Fruit fly (Drosophila melanogaster) whole organism, embryonic: ENCODE data around the gene Glys.

ENCODE experiments used
- B-H1 ChIP-seq: fragments of 200-800 bp; sonication (Bioruptor generic); IDR thresholded peaks from 3 replicates; pipeline ENCODE4 v1.3.6; 2022; ENCODE audit warnings: missing biosample characterization, missing genetic modification characterization
- CG10543 ChIP-seq: fragments of 200-800 bp; sonication (Bioruptor generic); optimal IDR thresholded peaks from 3 replicates; lab custom pipeline; 2017; ENCODE audit warnings: missing biosample characterization, mild to moderate bottlenecking, missing genetic modification characterization, moderate library complexity
- CG1529 ChIP-seq: fragments of 200-800 bp; sonication (Bioruptor generic); optimal IDR thresholded peaks from 3 replicates; lab custom pipeline; 2018; ENCODE audit warnings: missing biosample characterization, missing genetic modification characterization
- CG17359 ChIP-seq: fragments of 200-800 bp; sonication (Bioruptor generic); optimal IDR thresholded peaks from 3 replicates; lab custom pipeline; 2018; ENCODE audit warnings: missing biosample characterization, mild to moderate bottlenecking, missing genetic modification characterization, moderate library complexity
- CG18619 ChIP-seq: fragments of 200-800 bp; sonication (Bioruptor generic); optimal IDR thresholded peaks from 3 replicates; lab custom pipeline; 2017; ENCODE audit warnings: missing biosample characterization, mild to moderate bottlenecking, missing genetic modification characterization
- CG3726 ChIP-seq: fragments of 200-800 bp; sonication (Bioruptor generic); IDR thresholded peaks from 3 replicates; pipeline ENCODE4, ENCODE4 v1.3.6; 2022; ENCODE audit warnings: missing biosample characterization, missing genetic modification characterization
- CG43689 ChIP-seq: fragments of 200-800 bp; sonication (Bioruptor generic); IDR thresholded peaks from 2 replicates; pipeline ENCODE4 v1.3.6; 2022; ENCODE audit warnings: missing biosample characterization, missing genetic modification characterization
- CG4730 ChIP-seq: fragments of 200-800 bp; sonication (Bioruptor generic); IDR thresholded peaks from 2 replicates; pipeline ENCODE4 v1.3.6; 2022; ENCODE audit warnings: missing biosample characterization, missing genetic modification characterization
- CG6654 ChIP-seq: fragments of 200-800 bp; sonication (Bioruptor generic); optimal IDR thresholded peaks from 2 replicates; lab custom pipeline; 2017; ENCODE audit warnings: missing biosample characterization, mild to moderate bottlenecking, missing genetic modification characterization
- CG6813 ChIP-seq: fragments of 200-800 bp; sonication (Bioruptor generic); optimal IDR thresholded peaks from 2 replicates; lab custom pipeline; 2017; ENCODE audit warnings: missing biosample characterization, missing genetic modification characterization, mild to moderate bottlenecking, moderate library complexity, missing genetic modification reagents
- CG7357 ChIP-seq: fragments of 200-800 bp; sonication (Bioruptor generic); IDR thresholded peaks from 3 replicates; pipeline ENCODE4 v1.3.6; 2022; ENCODE audit warnings: missing biosample characterization, missing genetic modification characterization
- CG7928 ChIP-seq: fragments of 200-800 bp; sonication (Bioruptor generic); optimal IDR thresholded peaks from 2 replicates; lab custom pipeline; 2017; ENCODE audit warnings: missing biosample characterization, mild to moderate bottlenecking, missing genetic modification characterization
- CG9437 ChIP-seq: fragments of 200-800 bp; sonication (Bioruptor generic); optimal IDR thresholded peaks from 2 replicates; lab custom pipeline; 2018; ENCODE audit warnings: missing biosample characterization, mild to moderate bottlenecking, missing genetic modification characterization
- CG9797 ChIP-seq: fragments of 200-800 bp; sonication (Bioruptor generic); optimal IDR thresholded peaks from 3 replicates; lab custom pipeline; 2018; ENCODE audit warnings: missing biosample characterization, mild to moderate bottlenecking, missing genetic modification characterization
- CHES-1-like ChIP-seq: fragments of 200-800 bp; sonication (Bioruptor generic); optimal IDR thresholded peaks from 2 replicates; lab custom pipeline; 2016; ENCODE audit warnings: missing biosample characterization, missing genetic modification characterization
- Dref ChIP-seq: fragments of 200-800 bp; sonication (Bioruptor generic); IDR thresholded peaks from 2 replicates; pipeline ENCODE4 v1.3.6; 2022; ENCODE audit warnings: missing biosample characterization, missing genetic modification characterization
- ERR ChIP-seq: fragments of 200-800 bp; sonication (Bioruptor generic); optimal IDR thresholded peaks from 2 replicates; lab custom pipeline; 2016; ENCODE audit warnings: missing biosample characterization, missing genetic modification characterization
- H2.0 ChIP-seq: fragments of 200-800 bp; sonication (Bioruptor generic); IDR thresholded peaks from 2 replicates; pipeline ENCODE4 v1.3.6; 2022; ENCODE audit warnings: missing biosample characterization, missing genetic modification characterization
- HLH4C ChIP-seq: fragments of 200-800 bp; sonication (Bioruptor generic); IDR thresholded peaks from 3 replicates; pipeline ENCODE4 v1.3.6; 2022; ENCODE audit warnings: missing biosample characterization, missing genetic modification characterization; ENCODE audit not compliant: partially characterized antibody
- Hmr ChIP-seq: fragments of 200-800 bp; sonication (Bioruptor generic); optimal IDR thresholded peaks from 3 replicates; lab custom pipeline; 2017; ENCODE audit warnings: mild to moderate bottlenecking, missing biosample characterization, missing genetic modification reagents, missing genetic modification characterization
- Med ChIP-seq: fragments of 200-800 bp; sonication (Bioruptor generic); peaks from one replicate; lab custom pipeline; 2016; ENCODE audit warnings: missing biosample characterization, missing genetic modification characterization, mild to moderate bottlenecking, inconsistent platforms, moderate library complexity
- Myb ChIP-seq: fragments of 200-800 bp; sonication (Bioruptor generic); optimal IDR thresholded peaks from 2 replicates; lab custom pipeline; 2016; ENCODE audit warnings: missing biosample characterization, missing genetic modification characterization
- Ptx1 ChIP-seq: fragments of 200-800 bp; sonication (Bioruptor generic); IDR thresholded peaks from 2 replicates; pipeline ENCODE4 v1.3.6; 2022; ENCODE audit warnings: missing biosample characterization, missing genetic modification characterization
- Stat92E ChIP-seq, 3 experiments: fragments of >200 bp in 2 of 3; fragments of 200-800 bp in 1 of 3; sonication (Bioruptor generic) in 1 of 3; optimal IDR thresholded peaks; 2 replicates each; lab custom pipeline; 2017 to 2019; ENCODE audit warnings: missing biosample characterization in 3 of 3, missing genetic modification characterization in 3 of 3, mild to moderate bottlenecking in 1 of 3, moderate library complexity in 1 of 3
- Trl ChIP-seq, 3 experiments: fragments of >200 bp in 2 of 3; fragments of 200-800 bp in 1 of 3; sonication (Bioruptor generic) in 1 of 3; optimal IDR thresholded peaks; 2 replicates in 1 of 3; 3 replicates in 2 of 3; lab custom pipeline; 2016 to 2017; ENCODE audit warnings: missing biosample characterization in 1 of 3, missing genetic modification characterization in 1 of 3
- ato ChIP-seq: fragments of 200-800 bp; sonication (Bioruptor generic); IDR thresholded peaks from 2 replicates; pipeline ENCODE4 v1.3.6; 2022; ENCODE audit warnings: missing biosample characterization, missing genetic modification characterization; ENCODE audit not compliant: partially characterized antibody
- bbx ChIP-seq: fragments of 200-800 bp; sonication (Bioruptor generic); IDR thresholded peaks from 2 replicates; pipeline ENCODE4 v1.3.6; 2022; ENCODE audit warnings: missing biosample characterization, missing genetic modification characterization; ENCODE audit not compliant: partially characterized antibody
- bowl ChIP-seq: fragments of 200-800 bp; sonication (Bioruptor generic); IDR thresholded peaks from 2 replicates; pipeline ENCODE4 v1.3.6; 2022; ENCODE audit warnings: missing biosample characterization, missing genetic modification characterization
- chinmo ChIP-seq: fragments of 200-800 bp; sonication (Bioruptor generic); IDR thresholded peaks from 4 replicates; pipeline ENCODE4 v1.3.6; 2022; ENCODE audit warnings: missing biosample characterization, missing genetic modification characterization; ENCODE audit not compliant: partially characterized antibody
- ci ChIP-seq: fragments of 200-800 bp; sonication (Bioruptor generic); IDR thresholded peaks from 3 replicates; pipeline ENCODE4 v1.3.6; 2022; ENCODE audit warnings: missing biosample characterization, missing genetic modification characterization
- corto ChIP-seq: fragments of 200-800 bp; sonication (Bioruptor generic); optimal IDR thresholded peaks from 2 replicates; lab custom pipeline; 2016; ENCODE audit warnings: missing biosample characterization, mild to moderate bottlenecking, missing genetic modification characterization, moderate library complexity
- ftz-f1 ChIP-seq: fragments of 200-800 bp; sonication (Bioruptor generic); optimal IDR thresholded peaks from 2 replicates; lab custom pipeline; 2016; ENCODE audit warnings: missing biosample characterization, missing genetic modification characterization
- klu ChIP-seq: fragments of 200-800 bp; sonication (Bioruptor generic); IDR thresholded peaks from 2 replicates; pipeline ENCODE4 v1.3.6; 2022; ENCODE audit warnings: missing biosample characterization, missing genetic modification characterization
- kni ChIP-seq: fragments of 200-800 bp; sonication (Bioruptor generic); optimal IDR thresholded peaks from 3 replicates; lab custom pipeline; 2017; ENCODE audit warnings: mild to moderate bottlenecking, missing biosample characterization, missing genetic modification reagents, missing genetic modification characterization
- knrl ChIP-seq: fragments of 200-800 bp; sonication (Bioruptor generic); IDR thresholded peaks from 3 replicates; pipeline ENCODE4 v1.3.6; 2022; ENCODE audit warnings: missing biosample characterization, missing genetic modification characterization; ENCODE audit not compliant: partially characterized antibody
- lilli ChIP-seq: fragments of 200-800 bp; sonication (Bioruptor generic); optimal IDR thresholded peaks from 3 replicates; lab custom pipeline; 2016; ENCODE audit warnings: missing biosample characterization, missing genetic modification characterization
- mirr ChIP-seq: fragments of 200-800 bp; sonication (Bioruptor generic); optimal IDR thresholded peaks from 3 replicates; lab custom pipeline; 2018; ENCODE audit warnings: missing biosample characterization, mild to moderate bottlenecking, missing genetic modification characterization
- pan ChIP-seq, 4 experiments: fragments of >200 bp in 3 of 4; fragments of 200-800 bp in 1 of 4; sonication (Bioruptor generic) in 1 of 4; optimal IDR thresholded peaks in 3 of 4; IDR thresholded peaks in 1 of 4; 2 replicates each; pipeline versions ENCODE4 v1.3.6 to Lab custom; 2017 to 2022; ENCODE audit warnings: missing biosample characterization in 2 of 4, missing genetic modification characterization in 2 of 4, mixed read lengths in 1 of 4
- phol ChIP-seq: fragments of 200-800 bp; sonication (Bioruptor generic); optimal IDR thresholded peaks from 3 replicates; lab custom pipeline; 2018; ENCODE audit warnings: missing biosample characterization, mild to moderate bottlenecking, missing genetic modification characterization, moderate library complexity
- row ChIP-seq: fragments of 200-800 bp; sonication (Bioruptor generic); IDR thresholded peaks from 3 replicates; pipeline ENCODE4 v1.3.6; 2022; ENCODE audit warnings: missing biosample characterization, missing genetic modification characterization
- sima ChIP-seq: fragments of 200-800 bp; sonication (Bioruptor generic); optimal IDR thresholded peaks from 2 replicates; lab custom pipeline; 2016; ENCODE audit warnings: missing biosample characterization, missing genetic modification characterization
- so ChIP-seq: fragments of 200-800 bp; sonication (Bioruptor generic); IDR thresholded peaks from 3 replicates; pipeline ENCODE4 v1.3.6; 2022; ENCODE audit warnings: missing biosample characterization, missing genetic modification characterization
- sob ChIP-seq: fragments of 200-800 bp; sonication (Bioruptor generic); IDR thresholded peaks from 2 replicates; pipeline ENCODE4 v1.3.6; 2022; ENCODE audit warnings: missing biosample characterization, missing genetic modification characterization
- stc ChIP-seq: fragments of 200-800 bp; sonication (Bioruptor generic); IDR thresholded peaks from 2 replicates; pipeline ENCODE4 v1.3.6; 2022; ENCODE audit warnings: missing biosample characterization, missing genetic modification characterization
- tap ChIP-seq: fragments of 200-800 bp; optimal IDR thresholded peaks from 3 replicates; lab custom pipeline; 2019; ENCODE audit warnings: missing biosample characterization, mild to moderate bottlenecking, missing genetic modification characterization, moderate library complexity
- tio ChIP-seq: fragments of 200-800 bp; sonication (Bioruptor generic); optimal IDR thresholded peaks from 2 replicates; lab custom pipeline; 2017; ENCODE audit warnings: missing biosample characterization, missing genetic modification characterization, inconsistent platforms
- tll ChIP-seq, 2 experiments: fragments of 200-800 bp in 1 of 2; fragments of >200 bp in 1 of 2; sonication (Bioruptor generic) in 1 of 2; optimal IDR thresholded peaks; 2 replicates each; lab custom pipeline; 2017 to 2019; ENCODE audit warnings: missing biosample characterization in 2 of 2, missing genetic modification characterization in 2 of 2, mild to moderate bottlenecking in 1 of 2, moderate library complexity in 1 of 2
- zen2 ChIP-seq: fragments of 200-800 bp; sonication (Bioruptor generic); IDR thresholded peaks from 3 replicates; pipeline ENCODE4 v1.3.6; 2022; ENCODE audit warnings: missing biosample characterization, missing genetic modification characterization; ENCODE audit not compliant: partially characterized antibody

Gene Glys

DNA sequence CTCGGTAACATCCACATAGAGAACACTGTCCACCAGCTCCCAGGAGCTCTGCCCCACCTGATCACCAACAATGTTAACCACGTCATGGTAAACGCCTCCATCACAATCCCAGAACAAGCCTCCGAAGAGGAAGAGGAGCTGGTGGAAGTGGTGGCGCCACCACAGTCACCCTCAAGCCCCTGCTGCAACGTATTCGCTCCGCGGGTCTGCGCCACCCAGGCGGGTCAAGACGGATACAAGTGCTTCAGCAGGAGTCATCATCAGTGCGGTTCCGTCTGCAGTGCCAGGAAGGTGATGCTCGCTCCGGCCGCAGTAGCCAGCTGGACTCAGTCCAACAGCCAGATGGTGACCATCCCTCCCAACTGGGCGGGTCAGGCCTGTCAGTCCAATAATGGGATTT lies 9.1 kb downstream of the Glys start (continued):
- TF ChIP-seq Ptx1 = no peak
- TF ChIP-seq tio (GFP tag; lab: Kevin White, UChicago) = no peak
- no peak for TF ChIP-seq row (GFP tag; lab: Robert Waterston, UW)
- 0 out of 2 replicates have a peak, but pooled peaks have one; percentile 26 for TF ChIP-seq klu (GFP tag; lab: Robert Waterston, UW)
- TF ChIP-seq zen2 (GFP tag; lab: Robert Waterston, UW) = no peak
- no peak for TF ChIP-seq CG7928 (GFP tag; lab: Kevin White, UChicago)
- no peak for TF ChIP-seq Trl (optimal IDR thresholded peaks at IDR 0.05; lab: Kevin White, UChicago)
- TF ChIP-seq Trl (GFP tag; optimal IDR thresholded peaks at IDR 0.05; lab: Kevin White, UChicago) = no peak
- no peak for TF ChIP-seq CG6813 (GFP tag; lab: Kevin White, UChicago)
- TF ChIP-seq bowl (GFP tag; lab: Robert Waterston, UW) = 0 out of 2 replicates have a peak, but pooled peaks have one; percentile 32
- 0 out of 2 replicates have a peak, but pooled peaks have one; percentile 15 for TF ChIP-seq bbx (GFP tag; lab: Robert Waterston, UW)
- TF ChIP-seq Hmr (GFP tag; lab: Kevin White, UChicago) = no peak
- TF ChIP-seq ci (GFP tag; lab: Robert Waterston, UW) = 0 out of 3 replicates have a peak, but pooled peaks have one; percentile 15
- TF ChIP-seq, all 482 proteins: peak for 9

DNA sequence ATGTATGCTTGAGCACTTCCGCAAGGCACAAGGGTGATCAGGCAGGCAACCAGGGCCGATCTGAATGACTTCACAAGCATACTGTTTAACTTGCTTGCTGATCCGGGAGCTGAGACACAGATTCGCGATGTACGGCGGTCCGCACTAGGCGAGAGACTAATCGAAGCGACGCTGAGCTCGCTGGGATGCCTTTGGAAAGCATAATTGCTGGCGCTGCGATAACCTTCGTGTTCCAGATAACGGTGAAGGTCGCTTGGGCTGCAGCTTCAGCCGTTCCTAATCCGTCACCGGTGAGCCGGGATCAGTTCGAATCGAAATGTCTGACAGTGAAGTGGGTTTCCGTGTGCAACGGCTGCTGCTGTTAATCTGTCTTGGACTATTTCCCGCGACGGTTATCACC lies 10.5 kb downstream of the Glys start, which contains the start of the genes CG6912 and CG3984:
Gene CG6912 (minus strand): TSS at position 159 of the 400 bp plus-strand sequence.
Gene CG3984 (plus strand): TSS at position 303 of the 400 bp plus-strand sequence.
- no peak for TF ChIP-seq stc
- TF ChIP-seq ftz-f1 (GFP tag; lab: Kevin White, UChicago) = peak; percentile 86
- 0 out of 2 replicates have a peak, but pooled peaks have one; percentile 5 for TF ChIP-seq Dref (GFP tag; lab: Robert Waterston, UW)
- TF ChIP-seq HLH4C (GFP tag; lab: Robert Waterston, UW) = no peak
- TF ChIP-seq lilli = no peak
- TF ChIP-seq mirr (GFP tag; lab: Kevin White, UChicago) = no peak
- no peak for TF ChIP-seq kni (GFP tag; lab: Kevin White, UChicago)
- TF ChIP-seq CG10543 (GFP tag; lab: Kevin White, UChicago) = peak; percentile 0
- TF ChIP-seq CG9797 = no peak
- TF ChIP-seq CHES-1-like (GFP tag; lab: Kevin White, UChicago) = no peak
- TF ChIP-seq CG9437 (GFP tag; lab: Kevin White, UChicago) = no peak
- TF ChIP-seq Stat92E (GFP tag; optimal IDR thresholded peaks at IDR 0.05; lab: Kevin White, UChicago) = no peak
- TF ChIP-seq CG1529 (GFP tag; lab: Kevin White, UChicago) = no peak
- TF ChIP-seq CG7357 (GFP tag; lab: Robert Waterston, UW) = no peak
- no peak for TF ChIP-seq Myb (GFP tag; lab: Kevin White, UChicago)
- TF ChIP-seq chinmo (GFP tag; lab: Robert Waterston, UW) = peak; percentile 92
- TF ChIP-seq sob (GFP tag; lab: Robert Waterston, UW) = 0 out of 2 replicates have a peak, but pooled peaks have one; percentile 18
- TF ChIP-seq CG4730 (GFP tag; lab: Robert Waterston, UW) = no peak
- no peak for TF ChIP-seq CG3726 (GFP tag; lab: Robert Waterston, UW)
- TF ChIP-seq CG43689 (GFP tag; lab: Robert Waterston, UW) = 0 out of 2 replicates have a peak, but pooled peaks have one; percentile 3
- peak; percentile 27 for TF ChIP-seq ERR
- TF ChIP-seq ato (GFP tag; lab: Robert Waterston, UW) = no peak
- no peak for TF ChIP-seq tll (GFP tag; optimal IDR thresholded peaks at IDR 0.05; lab: Kevin White, UChicago)
- peak; percentile 18; the same call in 1 of the 3 replicates for TF ChIP-seq knrl (GFP tag; lab: Robert Waterston, UW)
- TF ChIP-seq phol = no peak
- TF ChIP-seq Med (GFP tag; lab: Kevin White, UChicago) = peak; percentile 58
- TF ChIP-seq sima (GFP tag; lab: Kevin White, UChicago) = no peak
- no peak for TF ChIP-seq tap (tag; lab: Kevin White, UChicago)
- TF ChIP-seq CG6654 (GFP tag; lab: Kevin White, UChicago) = no peak
- no peak for TF ChIP-seq so (GFP tag; lab: Robert Waterston, UW)
- no peak for TF ChIP-seq H2.0 (GFP tag; lab: Robert Waterston, UW)
- TF ChIP-seq corto (GFP tag; lab: Kevin White, UChicago) = no peak
- TF ChIP-seq pan (optimal IDR thresholded peaks at IDR 0.05; lab: Kevin White, UChicago) = no peak
- TF ChIP-seq pan (GFP tag; optimal IDR thresholded peaks at IDR 0.05 in 1 of 2, IDR thresholded peaks at IDR 0.05 in 1 of 2) = no peak
- TF ChIP-seq B-H1 = no peak
- no peak for TF ChIP-seq CG18619 (GFP tag; lab: Kevin White, UChicago)
- no peak for TF ChIP-seq CG17359 (tag; lab: Kevin White, UChicago)
